Fruit fly (Drosophila melanogaster): Measurements from ENCODE around the gene FoxP.

FoxP gene

DNA sequence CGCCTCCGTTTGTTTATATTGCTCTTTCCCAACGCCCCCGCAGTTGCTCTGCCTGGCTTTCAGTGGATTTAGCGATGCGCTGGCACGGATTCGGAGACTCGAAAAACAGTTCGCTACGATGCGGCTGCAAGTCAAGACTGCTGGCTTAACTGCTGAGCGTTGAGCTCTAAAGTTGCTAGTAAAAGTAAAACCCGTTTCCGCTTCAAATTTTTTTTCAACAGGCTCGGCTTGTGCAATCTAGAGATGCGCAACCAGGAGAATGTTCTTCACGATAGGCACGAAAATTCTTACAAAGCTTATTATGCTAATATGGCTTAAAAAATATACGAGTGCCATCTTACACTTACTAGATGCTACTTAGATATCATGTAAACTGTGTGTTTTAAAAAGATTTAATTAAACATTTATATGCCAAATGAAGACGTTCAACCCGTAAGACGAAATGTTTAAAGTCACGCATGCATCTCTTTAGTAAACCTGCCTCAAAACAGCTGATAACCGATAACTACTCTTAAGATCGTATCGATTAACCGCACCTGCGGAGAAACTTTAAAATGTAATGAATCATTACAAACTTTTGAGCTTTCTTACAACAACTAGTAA lies 16.7 kb upstream of the FoxP start, which contains the start of gene CG12948:
Gene CG12948 (minus strand): TSS at position 473 of the 603 bp plus-strand sequence.
- peak; percentile 43 for TF ChIP-seq Crg-1 (GFP tag; optimal IDR thresholded peaks at IDR 0.05)
- no peak for TF ChIP-seq ovo (GFP tag; optimal IDR thresholded peaks at IDR 0.05)
- TF ChIP-seq bab1 (GFP tag; optimal IDR thresholded peaks at IDR 0.05), result peak; percentile 68
- peak; percentile 65 for TF ChIP-seq CG1620 (GFP tag; optimal IDR thresholded peaks at IDR 0.05)
- peak; percentile 40 for TF ChIP-seq pad (GFP tag; optimal IDR thresholded peaks at IDR 0.05)
- TF ChIP-seq Hr96 (GFP tag; optimal IDR thresholded peaks at IDR 0.05), result no peak
- TF ChIP-seq cic (GFP tag; optimal IDR thresholded peaks at IDR 0.05), result peak; percentile 9
- TF ChIP-seq CG5204 (GFP tag; optimal IDR thresholded peaks at IDR 0.05), result no peak
- TF ChIP-seq CG7101 (tag; optimal IDR thresholded peaks at IDR 0.05), result peak; percentile 77
- no peak for TF ChIP-seq Clk (GFP tag; optimal IDR thresholded peaks at IDR 0.05)
- TF ChIP-seq cnc (optimal IDR thresholded peaks at IDR 0.05), result no peak
- no peak for TF ChIP-seq toe (GFP tag; optimal IDR thresholded peaks at IDR 0.05)
- TF ChIP-seq CG14711 (tag; optimal IDR thresholded peaks at IDR 0.05), result peak; percentile 63
- peak; percentile 61 for TF ChIP-seq Mnt (GFP tag; optimal IDR thresholded peaks at IDR 0.05)
- TF ChIP-seq kay (GFP tag; ENCODE audit: borderline replicate concordance), result no peak
- TF ChIP-seq CG7045 (GFP tag; optimal IDR thresholded peaks at IDR 0.05), result peak; percentile 27
- peak; percentile 43 for TF ChIP-seq tj (GFP tag; optimal IDR thresholded peaks at IDR 0.05)
- TF ChIP-seq CG33017 (tag; optimal IDR thresholded peaks at IDR 0.05), result peak; percentile 64
- TF ChIP-seq CG12768 (GFP tag; optimal IDR thresholded peaks at IDR 0.05), result peak; percentile 36
- TF ChIP-seq CG11617 (GFP tag; optimal IDR thresholded peaks at IDR 0.05), result peak; percentile 61

DNA sequence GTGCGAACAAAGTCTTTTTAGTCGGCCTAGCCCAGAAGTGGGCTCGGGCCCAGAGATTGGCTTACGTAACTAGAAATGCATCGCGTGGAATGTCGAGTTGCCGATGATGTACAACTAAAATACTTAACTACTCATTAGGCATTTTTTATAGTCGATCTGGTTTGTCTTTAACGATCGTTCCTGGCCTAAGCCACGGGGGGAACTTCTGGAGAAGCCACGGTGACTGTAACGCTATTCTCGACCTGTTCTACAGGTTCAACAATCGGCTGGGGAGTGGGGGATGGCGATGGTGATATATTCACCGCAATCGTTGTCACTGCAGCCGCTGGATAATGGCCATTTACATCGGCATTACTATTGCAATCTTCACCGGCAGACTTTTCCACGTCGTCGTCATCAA lies 15.6 kb upstream of the FoxP start, which contains the start of gene CG34409:
Gene CG34409 (minus strand): TSS at position 101 of the 400 bp plus-strand sequence.
- TF ChIP-seq tj (GFP tag; optimal IDR thresholded peaks at IDR 0.05) (no peak), CG1620 (GFP tag; optimal IDR thresholded peaks at IDR 0.05) (no peak), bab1 (GFP tag; optimal IDR thresholded peaks at IDR 0.05) (no peak), CG7045 (GFP tag; optimal IDR thresholded peaks at IDR 0.05) (no peak), ovo (GFP tag; optimal IDR thresholded peaks at IDR 0.05) (no peak), pad (GFP tag; optimal IDR thresholded peaks at IDR 0.05) (no peak), CG12768 (GFP tag; optimal IDR thresholded peaks at IDR 0.05) (no peak), Hr96 (GFP tag; optimal IDR thresholded peaks at IDR 0.05) (no peak), CG11617 (GFP tag; optimal IDR thresholded peaks at IDR 0.05) (no peak), toe (GFP tag; optimal IDR thresholded peaks at IDR 0.05) (no peak), CG33017 (tag; optimal IDR thresholded peaks at IDR 0.05) (no peak)

DNA sequence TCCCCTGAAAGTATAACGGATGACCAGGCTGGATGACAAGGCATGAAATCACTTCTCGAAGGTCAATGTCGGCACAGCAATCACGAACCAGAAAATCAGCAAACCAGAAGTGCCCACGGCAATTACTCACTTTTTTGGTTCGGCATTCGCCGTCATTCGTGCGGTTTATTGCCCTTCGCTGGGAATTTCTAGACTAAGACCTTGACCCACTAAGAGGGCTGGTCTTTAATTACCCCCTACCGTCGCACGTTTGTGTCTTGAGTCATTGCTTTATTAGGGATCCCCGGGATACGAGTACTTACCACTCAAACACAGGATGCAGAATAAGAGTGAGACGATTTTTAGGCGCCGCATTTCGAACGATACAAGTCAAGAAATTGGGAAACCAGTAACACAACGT lies 14.8 kb upstream of the FoxP start:
- no peak for TF ChIP-seq ovo (GFP tag; optimal IDR thresholded peaks at IDR 0.05)
- no peak for TF ChIP-seq toe (GFP tag; optimal IDR thresholded peaks at IDR 0.05)
- TF ChIP-seq CG11617 (GFP tag; optimal IDR thresholded peaks at IDR 0.05), result no peak
- TF ChIP-seq kay (GFP tag; ENCODE audit: borderline replicate concordance), result no peak
- TF ChIP-seq CG14711 (tag; optimal IDR thresholded peaks at IDR 0.05), result no peak
- no peak for TF ChIP-seq bab1 (GFP tag; optimal IDR thresholded peaks at IDR 0.05)
- TF ChIP-seq Mnt (GFP tag; optimal IDR thresholded peaks at IDR 0.05), result no peak
- TF ChIP-seq CG5204 (GFP tag; optimal IDR thresholded peaks at IDR 0.05), result no peak
- TF ChIP-seq cnc (optimal IDR thresholded peaks at IDR 0.05), result no peak
- TF ChIP-seq Crg-1 (GFP tag; optimal IDR thresholded peaks at IDR 0.05), result no peak

DNA sequence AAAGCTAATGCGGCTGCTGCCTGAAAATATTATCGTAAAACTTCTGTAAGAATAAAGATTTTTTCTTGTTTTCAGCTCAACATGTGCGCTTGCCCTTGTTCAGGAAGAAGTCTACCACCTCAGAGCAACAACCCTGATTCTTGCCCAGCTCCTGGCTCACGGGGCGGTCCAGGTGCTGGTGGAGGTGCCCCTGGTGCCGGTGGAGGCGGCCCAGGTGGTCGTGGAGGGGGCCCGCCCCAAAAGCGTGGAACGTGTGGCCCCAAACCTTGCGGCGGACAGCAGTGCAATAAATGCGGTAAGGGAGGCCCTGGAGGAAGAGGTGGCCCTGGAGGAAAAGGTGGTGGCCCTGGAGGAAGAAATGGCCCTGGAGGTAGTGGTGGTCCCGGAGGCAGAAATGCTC lies 13.3 kb upstream of the FoxP start:
- no peak for TF ChIP-seq kay (GFP tag; ENCODE audit: borderline replicate concordance)
- TF ChIP-seq tj (GFP tag; optimal IDR thresholded peaks at IDR 0.05), result no peak
- TF ChIP-seq CG7045 (GFP tag; optimal IDR thresholded peaks at IDR 0.05), result no peak
- TF ChIP-seq ovo (GFP tag; optimal IDR thresholded peaks at IDR 0.05), result no peak
- no peak for TF ChIP-seq bab1 (GFP tag; optimal IDR thresholded peaks at IDR 0.05)
- no peak for TF ChIP-seq CG11617 (GFP tag; optimal IDR thresholded peaks at IDR 0.05)
- TF ChIP-seq Crg-1 (GFP tag; optimal IDR thresholded peaks at IDR 0.05), result no peak
- no peak for TF ChIP-seq CG5204 (GFP tag; optimal IDR thresholded peaks at IDR 0.05)
- no peak for TF ChIP-seq Mnt (GFP tag; optimal IDR thresholded peaks at IDR 0.05)
- TF ChIP-seq cnc (optimal IDR thresholded peaks at IDR 0.05), result no peak
- no peak for TF ChIP-seq cic (GFP tag; optimal IDR thresholded peaks at IDR 0.05)
- TF ChIP-seq pad (GFP tag; optimal IDR thresholded peaks at IDR 0.05), result no peak
- no peak for TF ChIP-seq Hr96 (GFP tag; optimal IDR thresholded peaks at IDR 0.05)
- TF ChIP-seq CG12768 (GFP tag; optimal IDR thresholded peaks at IDR 0.05), result no peak
- TF ChIP-seq CG7101 (tag; optimal IDR thresholded peaks at IDR 0.05), result no peak
- no peak for TF ChIP-seq Clk (GFP tag; optimal IDR thresholded peaks at IDR 0.05)
- no peak for TF ChIP-seq CG1620 (GFP tag; optimal IDR thresholded peaks at IDR 0.05)
- TF ChIP-seq CG33017 (tag; optimal IDR thresholded peaks at IDR 0.05), result no peak
- TF ChIP-seq toe (GFP tag; optimal IDR thresholded peaks at IDR 0.05), result no peak

DNA sequence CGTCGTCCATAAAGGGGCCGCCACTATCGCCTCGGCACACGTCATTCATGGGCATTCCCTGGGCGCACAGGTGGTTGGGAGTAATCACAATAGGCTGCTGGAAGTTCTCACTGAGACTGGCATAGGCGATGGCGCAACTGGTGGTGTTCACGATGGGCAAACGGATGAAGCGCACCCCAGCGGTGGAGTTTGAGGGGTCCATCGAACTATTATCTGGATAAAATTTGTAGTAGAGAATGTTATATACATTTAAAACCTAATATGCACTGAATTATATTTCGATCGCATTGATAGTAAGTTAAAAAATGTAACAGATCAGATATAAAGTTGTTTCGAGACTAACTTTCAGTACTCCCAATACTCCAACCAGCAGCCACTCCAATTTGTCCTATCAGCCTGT lies 12.5 kb upstream of the FoxP start, which contains the start of gene CG31415:
Gene CG31415 (plus strand): TSS at position 301 of the 400 bp plus-strand sequence.
- TF ChIP-seq Clk (GFP tag; optimal IDR thresholded peaks at IDR 0.05) (no peak), Mnt (GFP tag; optimal IDR thresholded peaks at IDR 0.05) (no peak), CG14711 (tag; optimal IDR thresholded peaks at IDR 0.05) (no peak), cic (GFP tag; optimal IDR thresholded peaks at IDR 0.05) (no peak), Crg-1 (GFP tag; optimal IDR thresholded peaks at IDR 0.05) (no peak), pad (GFP tag; optimal IDR thresholded peaks at IDR 0.05) (no peak), Hr96 (GFP tag; optimal IDR thresholded peaks at IDR 0.05) (no peak), cnc (optimal IDR thresholded peaks at IDR 0.05) (no peak), kay (GFP tag; ENCODE audit: borderline replicate concordance) (no peak), CG5204 (GFP tag; optimal IDR thresholded peaks at IDR 0.05) (no peak), CG11617 (GFP tag; optimal IDR thresholded peaks at IDR 0.05) (no peak)

DNA sequence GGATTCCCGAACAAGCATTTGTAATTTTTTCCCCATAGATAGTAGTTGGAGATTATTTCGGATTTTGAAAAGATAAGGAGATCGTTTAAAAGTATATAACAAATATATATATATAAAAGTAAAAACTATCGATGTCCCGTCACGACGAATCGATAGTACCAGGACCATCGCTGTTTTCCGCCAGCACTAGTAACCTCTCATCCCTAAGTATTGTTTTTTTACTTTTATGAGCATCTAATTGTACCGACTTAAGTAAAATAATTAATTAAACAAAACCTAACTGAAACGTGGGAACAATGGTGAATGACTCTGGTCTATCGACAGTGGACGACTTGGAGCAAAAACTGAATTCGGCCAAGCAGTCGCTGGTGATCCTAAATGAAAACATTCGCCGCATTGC lies 10.0 kb upstream of the FoxP start, which contains the start of gene Pnn:
Gene Pnn (plus strand): TSS at position 187 of the 400 bp plus-strand sequence.
- TF ChIP-seq CG12768 (GFP tag; optimal IDR thresholded peaks at IDR 0.05), result no peak
- TF ChIP-seq Clk (GFP tag; optimal IDR thresholded peaks at IDR 0.05), result no peak
- peak; percentile 12 for TF ChIP-seq Mnt (GFP tag; optimal IDR thresholded peaks at IDR 0.05)
- no peak for TF ChIP-seq toe (GFP tag; optimal IDR thresholded peaks at IDR 0.05)
- TF ChIP-seq CG5204 (GFP tag; optimal IDR thresholded peaks at IDR 0.05), result no peak
- TF ChIP-seq tj (GFP tag; optimal IDR thresholded peaks at IDR 0.05), result no peak
- TF ChIP-seq CG7045 (GFP tag; optimal IDR thresholded peaks at IDR 0.05), result no peak
- TF ChIP-seq CG11617 (GFP tag; optimal IDR thresholded peaks at IDR 0.05), result peak; percentile 10
- TF ChIP-seq CG1620 (GFP tag; optimal IDR thresholded peaks at IDR 0.05), result no peak
- peak; percentile 58 for TF ChIP-seq kay (GFP tag; ENCODE audit: borderline replicate concordance)
- TF ChIP-seq bab1 (GFP tag; optimal IDR thresholded peaks at IDR 0.05), result no peak
- no peak for TF ChIP-seq cic (GFP tag; optimal IDR thresholded peaks at IDR 0.05)
- TF ChIP-seq CG7101 (tag; optimal IDR thresholded peaks at IDR 0.05), result peak; percentile 2
- no peak for TF ChIP-seq Crg-1 (GFP tag; optimal IDR thresholded peaks at IDR 0.05)
